Fruit fly (Drosophila melanogaster) whole organism, embryonic: ENCODE results near the gene CG14618.

Experiments
- Asciz ChIP-seq: fragments of 200-800 bp; sonication (Bioruptor generic); optimal IDR thresholded peaks from 2 replicates; lab custom pipeline; 2017; ENCODE audit warnings: missing biosample characterization, mild to moderate bottlenecking, missing genetic modification characterization, missing genetic modification reagents
- BEAF-32 ChIP-seq: fragments of 200-800 bp; sonication (Bioruptor generic); optimal IDR thresholded peaks from 3 replicates; lab custom pipeline; 2017; ENCODE audit warnings: missing biosample characterization, missing genetic modification characterization, mild to moderate bottlenecking, moderate library complexity, missing genetic modification reagents
- Bgb ChIP-seq: fragments of 200-800 bp; sonication (Bioruptor generic); IDR thresholded peaks from 2 replicates; pipeline ENCODE4 v1.3.6; 2022; ENCODE audit warnings: missing biosample characterization, missing genetic modification characterization; ENCODE audit not compliant: partially characterized antibody
- Blimp-1 ChIP-seq: fragments of 200-800 bp; sonication (Bioruptor generic); optimal IDR thresholded peaks from 3 replicates; lab custom pipeline; 2018; ENCODE audit warnings: missing biosample characterization, missing genetic modification characterization, mild to moderate bottlenecking, moderate library complexity, missing genetic modification reagents
- CG11398 ChIP-seq: fragments of 200-800 bp; sonication (Bioruptor generic); optimal IDR thresholded peaks from 2 replicates; lab custom pipeline; 2016; ENCODE audit warnings: missing biosample characterization, missing genetic modification characterization
- CG13287 ChIP-seq: fragments of 200-800 bp; sonication (Bioruptor generic); IDR thresholded peaks from 2 replicates; pipeline ENCODE4 v1.3.6; 2022; ENCODE audit warnings: missing biosample characterization, missing genetic modification characterization; ENCODE audit not compliant: partially characterized antibody
- CG13624 ChIP-seq: fragments of 200-800 bp; sonication (Bioruptor generic); optimal IDR thresholded peaks from 2 replicates; lab custom pipeline; 2016; ENCODE audit warnings: missing biosample characterization, missing genetic modification characterization
- CG16813 ChIP-seq: fragments of 200-800 bp; sonication (Bioruptor generic); IDR thresholded peaks from 3 replicates; pipeline ENCODE4 v1.3.6; 2022; ENCODE audit warnings: missing biosample characterization, missing genetic modification characterization; ENCODE audit not compliant: partially characterized antibody
- CG2116 ChIP-seq: fragments of 200-800 bp; sonication (Bioruptor generic); optimal IDR thresholded peaks from 3 replicates; lab custom pipeline; 2018; ENCODE audit warnings: missing biosample characterization, mild to moderate bottlenecking, missing genetic modification characterization
- CG2199 ChIP-seq: fragments of 200-800 bp; sonication (Bioruptor generic); IDR thresholded peaks from 3 replicates; pipeline ENCODE4 v1.3.6; 2022; ENCODE audit warnings: missing biosample characterization, missing genetic modification characterization
- CG31441 ChIP-seq: fragments of 200-800 bp; sonication (Bioruptor generic); IDR thresholded peaks from 2 replicates; pipeline ENCODE4 v1.3.6; 2022; ENCODE audit warnings: missing biosample characterization, missing genetic modification characterization
- CG33557 ChIP-seq: fragments of 200-800 bp; sonication (Bioruptor generic); optimal IDR thresholded peaks from 2 replicates; lab custom pipeline; 2019; ENCODE audit warnings: missing biosample characterization, mild to moderate bottlenecking, missing genetic modification characterization, moderate library complexity
- CG4328 ChIP-seq: fragments of 200-800 bp; sonication (Bioruptor generic); optimal IDR thresholded peaks from 3 replicates; lab custom pipeline; 2017; ENCODE audit warnings: missing biosample characterization, missing genetic modification reagents, missing genetic modification characterization
- CG6272 ChIP-seq: fragments of 200-800 bp; sonication (Bioruptor generic); IDR thresholded peaks from 2 replicates; pipeline ENCODE4 v1.3.6; 2022; ENCODE audit warnings: missing biosample characterization, missing genetic modification characterization
- CG6791 ChIP-seq: fragments of 200-800 bp; sonication (Bioruptor generic); IDR thresholded peaks from 3 replicates; pipeline ENCODE4 v1.3.6; 2022; ENCODE audit warnings: missing biosample characterization, missing genetic modification characterization; ENCODE audit not compliant: partially characterized antibody
- CG7786 ChIP-seq: fragments of 200-800 bp; sonication (Bioruptor generic); optimal IDR thresholded peaks from 2 replicates; lab custom pipeline; 2016; ENCODE audit warnings: missing biosample characterization, missing genetic modification characterization
- CG8924 ChIP-seq: fragments of 200-800 bp; optimal IDR thresholded peaks from 3 replicates; lab custom pipeline; 2019; ENCODE audit warnings: missing biosample characterization, mild to moderate bottlenecking, missing genetic modification characterization, moderate library complexity
- CG9797 ChIP-seq: fragments of 200-800 bp; sonication (Bioruptor generic); optimal IDR thresholded peaks from 3 replicates; lab custom pipeline; 2018; ENCODE audit warnings: missing biosample characterization, mild to moderate bottlenecking, missing genetic modification characterization
- CrebB ChIP-seq: fragments of 200-800 bp; sonication (Bioruptor generic); optimal IDR thresholded peaks from 3 replicates; lab custom pipeline; 2018; ENCODE audit warnings: missing biosample characterization, mild to moderate bottlenecking, missing genetic modification characterization
- Dll ChIP-seq: fragments of 200-800 bp; sonication (Bioruptor generic); IDR thresholded peaks from 4 replicates; pipeline ENCODE4 v1.3.6; 2022; ENCODE audit warnings: missing biosample characterization, missing genetic modification characterization; ENCODE audit not compliant: partially characterized antibody
- Doc3 ChIP-seq: fragments of 200-800 bp; sonication (Bioruptor generic); IDR thresholded peaks from 3 replicates; pipeline ENCODE4 v1.3.6; 2022; ENCODE audit warnings: missing biosample characterization, missing genetic modification characterization; ENCODE audit not compliant: partially characterized antibody
- E2f2 ChIP-seq: fragments of 200-800 bp; sonication (Bioruptor generic); IDR thresholded peaks from 2 replicates; pipeline ENCODE4 v1.3.6; 2022; ENCODE audit warnings: missing biosample characterization, missing genetic modification characterization
- Ets97D ChIP-seq: fragments of 200-800 bp; sonication (Bioruptor generic); optimal IDR thresholded peaks from 3 replicates; lab custom pipeline; 2016; ENCODE audit warnings: missing biosample characterization, missing genetic modification characterization
- Hr3 ChIP-seq: fragments of 200-800 bp; sonication (Bioruptor generic); optimal IDR thresholded peaks from 3 replicates; lab custom pipeline; 2016; ENCODE audit warnings: missing biosample characterization, missing genetic modification characterization
- Hr78 ChIP-seq, 2 experiments: fragments of 200-800 bp in 1 of 2; fragments of >200 bp in 1 of 2; sonication (Bioruptor generic) in 1 of 2; optimal IDR thresholded peaks; 2 replicates each; lab custom pipeline; 2017 to 2019; ENCODE audit warnings: missing biosample characterization in 2 of 2, missing genetic modification characterization in 2 of 2, mild to moderate bottlenecking in 1 of 2, moderate library complexity in 1 of 2
- Hsf ChIP-seq: fragments of 200-800 bp; sonication (Bioruptor generic); optimal IDR thresholded peaks from 3 replicates; lab custom pipeline; 2016; ENCODE audit warnings: missing biosample characterization, missing genetic modification characterization
- Lhr ChIP-seq: fragments of 200-800 bp; sonication (Bioruptor generic); optimal IDR thresholded peaks from 3 replicates; lab custom pipeline; 2017; ENCODE audit warnings: mild to moderate bottlenecking, missing biosample characterization, missing genetic modification reagents, missing genetic modification characterization
- MESR4 ChIP-seq: fragments of 200-800 bp; sonication (Bioruptor generic); optimal IDR thresholded peaks from 2 replicates; lab custom pipeline; 2018; ENCODE audit warnings: missing biosample characterization, mild to moderate bottlenecking, missing genetic modification characterization, moderate library complexity
- NC2α ChIP-seq: fragments of 200-800 bp; sonication (Bioruptor generic); optimal IDR thresholded peaks from 2 replicates; lab custom pipeline; 2016; ENCODE audit warnings: missing biosample characterization, missing genetic modification characterization
- Trl ChIP-seq, 3 experiments: fragments of >200 bp in 2 of 3; fragments of 200-800 bp in 1 of 3; sonication (Bioruptor generic) in 1 of 3; optimal IDR thresholded peaks; 2 replicates in 1 of 3; 3 replicates in 2 of 3; lab custom pipeline; 2016 to 2017; ENCODE audit warnings: missing biosample characterization in 1 of 3, missing genetic modification characterization in 1 of 3
- Vsx1 ChIP-seq: fragments of 200-800 bp; sonication (Bioruptor generic); optimal IDR thresholded peaks from 2 replicates; lab custom pipeline; 2017; ENCODE audit warnings: missing biosample characterization, mild to moderate bottlenecking, missing genetic modification characterization, missing genetic modification reagents
- YL-1 ChIP-seq: fragments of 200-800 bp; sonication (Bioruptor generic); optimal IDR thresholded peaks from 3 replicates; lab custom pipeline; 2017; ENCODE audit warnings: missing biosample characterization, mild to moderate bottlenecking, missing genetic modification characterization
- ara ChIP-seq: fragments of 200-800 bp; sonication (Bioruptor generic); IDR thresholded peaks from 2 replicates; pipeline ENCODE4 v1.3.6; 2022; ENCODE audit warnings: missing biosample characterization, missing genetic modification characterization
- caup ChIP-seq: fragments of 200-800 bp; sonication (Bioruptor generic); optimal IDR thresholded peaks from 3 replicates; lab custom pipeline; 2017; ENCODE audit warnings: missing biosample characterization, mild to moderate bottlenecking, missing genetic modification characterization, moderate library complexity; ENCODE audit not compliant: severe bottlenecking
- cg ChIP-seq: fragments of 200-800 bp; sonication (Bioruptor generic); optimal IDR thresholded peaks from 3 replicates; lab custom pipeline; 2019; ENCODE audit warnings: missing biosample characterization, mild to moderate bottlenecking, missing genetic modification characterization, moderate library complexity
- chinmo ChIP-seq: fragments of 200-800 bp; sonication (Bioruptor generic); IDR thresholded peaks from 4 replicates; pipeline ENCODE4 v1.3.6; 2022; ENCODE audit warnings: missing biosample characterization, missing genetic modification characterization; ENCODE audit not compliant: partially characterized antibody
- chm ChIP-seq: fragments of 200-800 bp; sonication (Bioruptor generic); IDR thresholded peaks from 2 replicates; pipeline ENCODE4 v1.3.6; 2022; ENCODE audit warnings: missing biosample characterization, missing genetic modification characterization
- ci ChIP-seq: fragments of 200-800 bp; sonication (Bioruptor generic); IDR thresholded peaks from 3 replicates; pipeline ENCODE4 v1.3.6; 2022; ENCODE audit warnings: missing biosample characterization, missing genetic modification characterization
- corto ChIP-seq: fragments of 200-800 bp; sonication (Bioruptor generic); optimal IDR thresholded peaks from 2 replicates; lab custom pipeline; 2016; ENCODE audit warnings: missing biosample characterization, mild to moderate bottlenecking, missing genetic modification characterization, moderate library complexity
- eyg ChIP-seq: fragments of 200-800 bp; sonication (Bioruptor generic); optimal IDR thresholded peaks from 3 replicates; lab custom pipeline; 2016; ENCODE audit warnings: missing biosample characterization, missing genetic modification characterization
- peb ChIP-seq: fragments of 200-800 bp; sonication (Bioruptor generic); IDR thresholded peaks from 2 replicates; pipeline ENCODE4 v1.3.6; 2022; ENCODE audit warnings: missing biosample characterization, missing genetic modification characterization
- pzg ChIP-seq: fragments of 200-800 bp; sonication (Bioruptor generic); optimal IDR thresholded peaks from 3 replicates; lab custom pipeline; 2018; ENCODE audit warnings: missing biosample characterization, mild to moderate bottlenecking, missing genetic modification characterization, moderate library complexity
- repo ChIP-seq: fragments of 200-800 bp; sonication (Bioruptor generic); optimal IDR thresholded peaks from 2 replicates; lab custom pipeline; 2016; ENCODE audit warnings: missing biosample characterization, missing genetic modification characterization
- salm ChIP-seq: fragments of 200-800 bp; sonication (Bioruptor generic); optimal IDR thresholded peaks from 2 replicates; lab custom pipeline; 2018; ENCODE audit warnings: missing biosample characterization, mild to moderate bottlenecking, missing genetic modification characterization
- sob ChIP-seq: fragments of 200-800 bp; sonication (Bioruptor generic); IDR thresholded peaks from 2 replicates; pipeline ENCODE4 v1.3.6; 2022; ENCODE audit warnings: missing biosample characterization, missing genetic modification characterization
- ssp ChIP-seq: fragments of 200-800 bp; sonication (Bioruptor generic); IDR thresholded peaks from 2 replicates; pipeline ENCODE4 v1.3.6; 2022; ENCODE audit warnings: missing biosample characterization, missing genetic modification characterization
- tll ChIP-seq, 2 experiments: fragments of 200-800 bp in 1 of 2; fragments of >200 bp in 1 of 2; sonication (Bioruptor generic) in 1 of 2; optimal IDR thresholded peaks; 2 replicates each; lab custom pipeline; 2017 to 2019; ENCODE audit warnings: missing biosample characterization in 2 of 2, missing genetic modification characterization in 2 of 2, mild to moderate bottlenecking in 1 of 2, moderate library complexity in 1 of 2
- usp ChIP-seq: fragments of >200 bp; optimal IDR thresholded peaks from 2 replicates; lab custom pipeline; 2017; ENCODE audit warnings: missing biosample characterization, missing genetic modification characterization
- vvl ChIP-seq: fragments of 200-800 bp; sonication (Bioruptor generic); IDR thresholded peaks from 2 replicates; pipeline ENCODE4 v1.3.6; 2022; ENCODE audit warnings: missing biosample characterization, missing genetic modification characterization

CG14618 gene

DNA sequence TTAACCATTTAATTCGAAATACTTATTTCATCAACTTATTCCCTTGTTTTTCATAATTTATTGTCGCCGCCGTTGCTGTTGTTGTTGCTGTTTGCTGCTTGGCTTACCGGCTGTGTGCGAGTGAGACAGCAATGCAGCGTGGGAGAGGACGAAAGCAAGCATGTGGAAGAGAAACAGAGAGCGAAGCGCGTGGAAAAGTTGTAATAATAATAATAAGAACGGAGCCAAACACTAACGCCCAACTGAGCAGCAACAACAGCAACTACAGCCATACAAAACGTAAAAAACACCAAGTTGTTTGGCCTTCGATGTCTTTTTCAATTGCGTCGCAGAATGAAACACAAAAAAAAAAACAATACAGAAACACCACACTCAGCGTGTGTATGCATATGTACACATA is 7.6 kb downstream of the CG14618 start (continued):
- no peak for TF ChIP-seq ci (GFP tag; lab: Robert Waterston, UW)
- TF ChIP-seq vvl (GFP tag; lab: Robert Waterston, UW): no peak
- TF ChIP-seq ara: no peak
- no peak for TF ChIP-seq usp (GFP tag; lab: Kevin White, UChicago)
- TF ChIP-seq Lhr: no peak
- TF ChIP-seq CG16813 (GFP tag; lab: Robert Waterston, UW): no peak
- TF ChIP-seq CG7786 (GFP tag; lab: Kevin White, UChicago): no peak
- TF ChIP-seq Vsx1 (GFP tag; lab: Kevin White, UChicago): no peak
- peak; percentile 24 for TF ChIP-seq YL-1 (GFP tag; lab: Kevin White, UChicago)
- no peak for TF ChIP-seq pzg (GFP tag; lab: Kevin White, UChicago)
- TF ChIP-seq Trl (optimal IDR thresholded peaks at IDR 0.05; lab: Kevin White, UChicago): peak; percentile 40 to 49
- TF ChIP-seq Trl (GFP tag; optimal IDR thresholded peaks at IDR 0.05; lab: Kevin White, UChicago): no peak
- no peak for TF ChIP-seq CG11398 (GFP tag; lab: Kevin White, UChicago)
- no peak for TF ChIP-seq Ets97D (GFP tag; lab: Kevin White, UChicago)
- TF ChIP-seq Hsf: no peak
- no peak for TF ChIP-seq Dll
- no peak for TF ChIP-seq NC2α (GFP tag; lab: Kevin White, UChicago)
- TF ChIP-seq corto (GFP tag; lab: Kevin White, UChicago): no peak
- TF ChIP-seq Blimp-1 (GFP tag; lab: Kevin White, UChicago): no peak
- peak; percentile 0 for TF ChIP-seq MESR4 (GFP tag; lab: Kevin White, UChicago)
- no peak for TF ChIP-seq ssp (GFP tag; lab: Robert Waterston, UW)
- TF ChIP-seq Bgb (GFP tag; lab: Robert Waterston, UW): no peak
- no peak for TF ChIP-seq Asciz (GFP tag; lab: Kevin White, UChicago)
- no peak for TF ChIP-seq CG4328
- no peak for TF ChIP-seq CrebB (tag; lab: Kevin White, UChicago)
- peak; percentile 44 for TF ChIP-seq cg (GFP tag; lab: Kevin White, UChicago)
- peak; percentile 93 for TF ChIP-seq CG13624 (GFP tag; lab: Kevin White, UChicago)
- no peak for TF ChIP-seq CG6791 (GFP tag; lab: Robert Waterston, UW)
- TF ChIP-seq CG2199 (GFP tag; lab: Robert Waterston, UW): 0 out of 3 replicates have a peak, but pooled peaks have one; percentile 9
- no peak for TF ChIP-seq CG31441
- TF ChIP-seq CG13287 (GFP tag; lab: Robert Waterston, UW): peak; percentile 15; the same call in 1 of the 2 replicates
- TF ChIP-seq Hr78 (GFP tag; optimal IDR thresholded peaks at IDR 0.05; lab: Kevin White, UChicago): no peak
- TF ChIP-seq CG9797 (GFP tag; lab: Kevin White, UChicago): no peak
- no peak for TF ChIP-seq chm (GFP tag; lab: Robert Waterston, UW)
- TF ChIP-seq Hr3 (GFP tag; lab: Kevin White, UChicago): no peak
- no peak for TF ChIP-seq chinmo (GFP tag; lab: Robert Waterston, UW)

DNA sequence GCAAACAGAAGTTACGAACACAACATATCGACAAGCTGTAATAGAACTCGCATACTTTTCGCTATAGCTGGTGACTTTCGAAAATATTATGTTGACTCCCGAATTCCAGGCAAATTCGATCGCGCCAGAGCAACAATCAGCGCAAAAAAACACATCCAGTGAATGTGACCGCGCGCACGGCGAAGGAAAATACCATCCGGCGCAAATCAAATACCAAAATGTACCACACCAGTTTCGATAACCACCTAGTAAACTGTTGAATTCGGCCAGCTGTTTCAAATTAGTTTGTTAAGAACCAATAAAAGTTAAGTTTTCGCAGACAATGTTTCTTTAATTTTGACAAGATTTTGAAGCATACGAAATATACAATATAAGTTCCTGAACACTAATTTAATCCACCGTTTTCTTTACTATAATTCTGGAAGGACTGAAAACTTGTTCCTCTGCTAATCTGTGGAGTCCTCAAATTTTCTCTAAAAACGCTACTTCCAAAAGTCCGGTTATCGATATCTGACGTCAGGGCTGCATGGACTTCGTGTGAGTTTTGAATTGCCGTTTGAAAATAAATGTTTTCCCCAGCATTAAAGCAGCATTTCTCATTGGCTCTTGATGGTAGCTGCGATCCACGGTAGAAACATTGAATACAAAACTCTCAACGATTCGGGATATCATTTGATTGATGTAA is 8.5 kb downstream of the CG14618 start, which contains the start of the genes Cp110 and CG12576:
Gene Cp110 (plus strand): TSS at position 223 of the 685 bp plus-strand sequence.
Gene CG12576 (minus strand): TSS at position 498 of the 685 bp plus-strand sequence.
- TF ChIP-seq caup (GFP tag; lab: Kevin White, UChicago): no peak
- no peak for TF ChIP-seq CG6272 (GFP tag; lab: Robert Waterston, UW)
- no peak for TF ChIP-seq eyg (GFP tag; lab: Kevin White, UChicago)
- peak; percentile 8 for TF ChIP-seq Ets97D (GFP tag; lab: Kevin White, UChicago)
- TF ChIP-seq CG8924 (tag; lab: Kevin White, UChicago): no peak
- no peak for TF ChIP-seq tll (GFP tag; optimal IDR thresholded peaks at IDR 0.05; lab: Kevin White, UChicago)
- no peak for TF ChIP-seq peb (GFP tag; lab: Robert Waterston, UW)
- peak; percentile 93 for TF ChIP-seq CG2116
- no peak for TF ChIP-seq salm (tag; lab: Kevin White, UChicago)
- peak; percentile 74 for TF ChIP-seq E2f2 (GFP tag; lab: Robert Waterston, UW)
- TF ChIP-seq repo: no peak
- TF ChIP-seq CG33557 (GFP tag; lab: Kevin White, UChicago): no peak
- no peak for TF ChIP-seq sob (GFP tag; lab: Robert Waterston, UW)
- no peak for TF ChIP-seq Doc3 (GFP tag; lab: Robert Waterston, UW)
- peak; percentile 66 for TF ChIP-seq BEAF-32 (GFP tag; lab: Kevin White, UChicago)
